3 fruit fly cellular contexts compared by ENCODE assay signal in the genomic region with DNA sequence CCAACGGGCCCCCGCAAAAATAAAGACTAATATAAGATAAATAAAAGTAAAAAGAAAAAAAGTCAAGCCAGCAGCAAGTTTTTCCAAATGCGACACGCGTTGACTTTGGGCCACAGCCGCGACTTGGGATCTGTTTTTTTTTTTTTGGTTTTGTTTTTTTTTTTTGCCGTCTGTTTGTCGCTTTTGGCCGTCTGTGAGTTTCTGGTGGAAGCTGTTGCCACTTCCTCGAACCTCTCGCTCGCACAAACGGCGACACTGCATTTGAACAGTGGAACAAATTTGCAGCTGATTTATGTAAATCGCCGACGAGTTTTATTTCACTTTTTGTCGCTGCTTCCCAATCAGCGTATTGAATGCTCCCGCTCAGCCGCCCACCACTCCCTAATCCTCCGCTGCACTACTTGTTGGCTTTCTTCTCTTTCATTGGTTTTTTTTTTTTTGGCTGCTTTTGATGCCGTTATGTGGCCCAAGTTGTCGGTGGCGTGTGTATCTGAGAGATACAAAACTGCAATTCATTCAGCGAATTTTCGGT.
TF ChIP-seq lines count a peak whose summit lies in the region.

No protein-coding gene starts in this region.

- TF ChIP-seq CTCF in whole organism, embryonic (GFP tag; optimal IDR thresholded peaks at IDR 0.05; lab: Kevin White, UChicago), result no peak

TF ChIP-seq in whole organism, embryonic, 481 proteins besides CTCF, POLR2A, EP300 and RAD21 (continues in another document):
- TF ChIP-seq CG10267 (tag; optimal IDR thresholded peaks at IDR 0.05; lab: Kevin White, UChicago) (no peak), danr (GFP tag; IDR thresholded peaks at IDR 0.05; lab: Robert Waterston, UW) (no peak), CG12104 (GFP tag; optimal IDR thresholded peaks at IDR 0.05; lab: Kevin White, UChicago) (no peak), ab (GFP tag; optimal IDR thresholded peaks at IDR 0.05; lab: Kevin White, UChicago) (no peak), Hmx (GFP tag; optimal IDR thresholded peaks at IDR 0.05; lab: Kevin White, UChicago) (no peak), Ada2b (GFP tag; IDR thresholded peaks at IDR 0.05; lab: Robert Waterston, UW) (no peak), Tbp (GFP tag; optimal IDR thresholded peaks at IDR 0.05; lab: Kevin White, UChicago) (no peak), Mad (GFP tag; optimal IDR thresholded peaks at IDR 0.05; lab: Kevin White, UChicago) (no peak), gcm (GFP tag; optimal IDR thresholded peaks at IDR 0.05; lab: Kevin White, UChicago) (no peak), HmgD (GFP tag; optimal IDR thresholded peaks at IDR 0.05; lab: Kevin White, UChicago) (no peak), CG5953 (GFP tag; IDR thresholded peaks at IDR 0.05; lab: Robert Waterston, UW) (no peak), CG12391 (tag; optimal IDR thresholded peaks at IDR 0.05; lab: Kevin White, UChicago) (no peak), nerfin-2 (GFP tag; IDR thresholded peaks at IDR 0.05; lab: Robert Waterston, UW; ENCODE audit: partially characterized antibody) (no peak), lbe (GFP tag; optimal IDR thresholded peaks at IDR 0.05; lab: Kevin White, UChicago) (no peak), mld (GFP tag; IDR thresholded peaks at IDR 0.05; lab: Robert Waterston, UW; ENCODE audit: partially characterized antibody) (no peak), Fer3 (tag; optimal IDR thresholded peaks at IDR 0.05; lab: Kevin White, UChicago) (no peak), al (GFP tag; IDR thresholded peaks at IDR 0.05; lab: Robert Waterston, UW) (no peak), tgo (GFP tag; IDR thresholded peaks at IDR 0.05; lab: Robert Waterston, UW) (0 out of 3 replicates have a peak, but pooled peaks have one; percentile 16), CG7556 (GFP tag; optimal IDR thresholded peaks at IDR 0.05; lab: Kevin White, UChicago) (no peak), CG7963 (GFP tag; IDR thresholded peaks at IDR 0.05; lab: Robert Waterston, UW; ENCODE audit: partially characterized antibody) (no peak), CG1602 (GFP tag; optimal IDR thresholded peaks at IDR 0.05; lab: Kevin White, UChicago) (no peak), psq (GFP tag; optimal IDR thresholded peaks at IDR 0.05; lab: Kevin White, UChicago) (no peak), Atf6 (GFP tag; IDR thresholded peaks at IDR 0.05; lab: Robert Waterston, UW) (no peak), CG30403 (GFP tag; optimal IDR thresholded peaks at IDR 0.05; lab: Kevin White, UChicago) (no peak), Nf-YA (GFP tag; IDR thresholded peaks at IDR 0.05; lab: Robert Waterston, UW) (no peak), CG7987 (GFP tag; optimal IDR thresholded peaks at IDR 0.05; lab: Kevin White, UChicago) (no peak), BtbVII (GFP tag; optimal IDR thresholded peaks at IDR 0.05; lab: Kevin White, UChicago) (no peak), crc (GFP tag; optimal IDR thresholded peaks at IDR 0.05; lab: Kevin White, UChicago) (no peak), ttk (GFP tag; IDR thresholded peaks at IDR 0.05; lab: Robert Waterston, UW) (no peak)

TF ChIP-seq in whole organism, prepupa, 60 proteins besides CTCF, POLR2A, EP300 and RAD21 (continues in another document):
- TF ChIP-seq dsx (GFP tag; optimal IDR thresholded peaks at IDR 0.05; lab: Kevin White, UChicago; ENCODE audit: poor library complexity, severe bottlenecking) (no peak), lz (GFP tag; optimal IDR thresholded peaks at IDR 0.05; lab: Kevin White, UChicago) (no peak), CG11294 (GFP tag; IDR thresholded peaks at IDR 0.05; lab: Robert Waterston, UW) (no peak), CG6808 (GFP tag; optimal IDR thresholded peaks at IDR 0.05; lab: Kevin White, UChicago) (no peak), Eip78C (GFP tag; lab: Kevin White, UChicago) (peak; percentile 25), CG4318 (GFP tag; optimal IDR thresholded peaks at IDR 0.05; lab: Kevin White, UChicago) (no peak), vri (GFP tag; optimal IDR thresholded peaks at IDR 0.05; lab: Kevin White, UChicago) (no peak), CG9139 (GFP tag; optimal IDR thresholded peaks at IDR 0.05; lab: Kevin White, UChicago) (no peak), ss (GFP tag; optimal IDR thresholded peaks at IDR 0.05; lab: Kevin White, UChicago) (no peak), pdm3 (GFP tag; optimal IDR thresholded peaks at IDR 0.05; lab: Kevin White, UChicago) (no peak), Sox102F (GFP tag; optimal IDR thresholded peaks at IDR 0.05; lab: Kevin White, UChicago) (no peak), fkh (GFP tag; optimal IDR thresholded peaks at IDR 0.05; lab: Kevin White, UChicago) (no peak), CG6163 (GFP tag; IDR thresholded peaks at IDR 0.05; lab: Robert Waterston, UW) (peak; percentile 46; the same call in 1 of the 3 replicates), Lpt (GFP tag; optimal IDR thresholded peaks at IDR 0.05; lab: Kevin White, UChicago) (no peak), CG10669 (GFP tag; optimal IDR thresholded peaks at IDR 0.05; lab: Kevin White, UChicago) (no peak), achi (GFP tag; optimal IDR thresholded peaks at IDR 0.05; lab: Kevin White, UChicago) (no peak), Ets21C (GFP tag; optimal IDR thresholded peaks at IDR 0.05; lab: Kevin White, UChicago) (no peak), CG16779 (tag; optimal IDR thresholded peaks at IDR 0.05; lab: Kevin White, UChicago) (no peak), spab (GFP tag; optimal IDR thresholded peaks at IDR 0.05; lab: Kevin White, UChicago) (no peak), CG6792 (GFP tag; optimal IDR thresholded peaks at IDR 0.05; lab: Kevin White, UChicago) (no peak), fd59A (GFP tag; optimal IDR thresholded peaks at IDR 0.05; lab: Kevin White, UChicago) (no peak), eg (GFP tag; IDR thresholded peaks at IDR 0.05; lab: Robert Waterston, UW) (peak; percentile 67; the same call in 2 of the 3 replicates), CG8632 (GFP tag; optimal IDR thresholded peaks at IDR 0.05; lab: Kevin White, UChicago) (no peak), CG8319 (GFP tag; optimal IDR thresholded peaks at IDR 0.05; lab: Kevin White, UChicago) (no peak), Eip75B (GFP tag; optimal IDR thresholded peaks at IDR 0.05; lab: Kevin White, UChicago) (no peak), Hr39 (GFP tag; optimal IDR thresholded peaks at IDR 0.05; lab: Kevin White, UChicago) (no peak), CG6276 (GFP tag; optimal IDR thresholded peaks at IDR 0.05; lab: Kevin White, UChicago) (peak; percentile 31), CG10631 (GFP tag; optimal IDR thresholded peaks at IDR 0.05; lab: Kevin White, UChicago) (no peak), Eip93F (GFP tag; optimal IDR thresholded peaks at IDR 0.05; lab: Kevin White, UChicago) (no peak), acj6 (GFP tag; optimal IDR thresholded peaks at IDR 0.05; lab: Kevin White, UChicago) (no peak), CG31627 (GFP tag; optimal IDR thresholded peaks at IDR 0.05; lab: Kevin White, UChicago) (no peak)

TF ChIP-seq in whole organism, pupa, 21 proteins besides CTCF, POLR2A, EP300 and RAD21:
- TF ChIP-seq CG8159 (tag; optimal IDR thresholded peaks at IDR 0.05; lab: Kevin White, UChicago) (no peak), Ets98B (GFP tag; IDR thresholded peaks at IDR 0.05; lab: Robert Waterston, UW) (peak; percentile 57), CG4496 (GFP tag; IDR thresholded peaks at IDR 0.05; lab: Robert Waterston, UW) (peak; percentile 58; the same call in 2 of the 3 replicates), fd96Ca (GFP tag; IDR thresholded peaks at IDR 0.05; lab: Robert Waterston, UW) (0 out of 3 replicates have a peak, but pooled peaks have one; percentile 7), CG32121 (GFP tag; IDR thresholded peaks at IDR 0.05; lab: Robert Waterston, UW) (0 out of 2 replicates have a peak, but pooled peaks have one; percentile 33)
